Worm (Caenorhabditis elegans) whole organism, late embryonic: ENCODE measurements around the gene magi-1.

Source experiments
- C38D4.7 ChIP-seq: fragments of 200-800 bp; sonication (Bioruptor generic); optimal IDR thresholded peaks from 2 replicates; lab custom pipeline; 2018; ENCODE audit warnings: mild to moderate bottlenecking, missing genetic modification characterization, moderate library complexity, missing compliant biosample characterization
- K02D7.2 ChIP-seq: sonication (generic microtip); optimal IDR thresholded peaks from 2 replicates; lab custom pipeline; 2017; ENCODE audit warnings: mild to moderate bottlenecking, missing genetic modification characterization, missing compliant biosample characterization
- K09A11.1 ChIP-seq: sonication (generic microtip); optimal IDR thresholded peaks from 2 replicates; lab custom pipeline; 2017; ENCODE audit warnings: antibody characterized with exemption, mild to moderate bottlenecking, missing genetic modification characterization, missing compliant biosample characterization; ENCODE audit not compliant: insufficient read depth
- T23F11.4 ChIP-seq: fragments of 200-800 bp; sonication (Bioruptor generic); optimal IDR thresholded peaks from 2 replicates; lab custom pipeline; 2018; ENCODE audit warnings: mild to moderate bottlenecking, missing genetic modification characterization, missing compliant biosample characterization
- Y22D7AL.16 ChIP-seq: sonication (generic microtip); optimal IDR thresholded peaks from 2 replicates; lab custom pipeline; 2016; ENCODE audit warnings: missing genetic modification characterization, missing compliant biosample characterization
- ama-1 ChIP-seq: fragments of 150-350 bp; optimal IDR thresholded peaks from 2 replicates; lab custom pipeline; 2014
- ceh-18 ChIP-seq: sonication (generic microtip); optimal IDR thresholded peaks from 2 replicates; lab custom pipeline; 2016; ENCODE audit warnings: missing genetic modification characterization, missing compliant biosample characterization
- ceh-2 ChIP-seq: sonication (generic microtip); optimal IDR thresholded peaks from 2 replicates; lab custom pipeline; 2016; ENCODE audit warnings: missing genotype, missing genetic modification characterization, missing compliant biosample characterization
- ceh-22 ChIP-seq: sonication (generic microtip); optimal IDR thresholded peaks from 2 replicates; lab custom pipeline; 2017; ENCODE audit warnings: missing biosample characterization, missing genetic modification characterization
- ceh-30 ChIP-seq: fragments of 150-350 bp; optimal IDR thresholded peaks from 2 replicates; lab custom pipeline; 2014; ENCODE audit warnings: missing biosample characterization, missing genetic modification characterization
- ceh-31 ChIP-seq: sonication (generic microtip); optimal IDR thresholded peaks from 2 replicates; lab custom pipeline; 2016; ENCODE audit warnings: missing genetic modification characterization, missing compliant biosample characterization
- ceh-34 ChIP-seq: sonication (generic microtip); optimal IDR thresholded peaks from 2 replicates; lab custom pipeline; 2016; ENCODE audit warnings: mild to moderate bottlenecking, missing genetic modification characterization, missing compliant biosample characterization
- ceh-48 ChIP-seq: sonication (generic microtip); optimal IDR thresholded peaks from 2 replicates; lab custom pipeline; 2016; ENCODE audit warnings: missing genetic modification characterization, inconsistent platforms, missing compliant biosample characterization
- ceh-6 ChIP-seq: fragments of 200-800 bp; sonication (Bioruptor generic); optimal IDR thresholded peaks from 2 replicates; lab custom pipeline; 2018; ENCODE audit warnings: mild to moderate bottlenecking, missing genetic modification characterization, missing compliant biosample characterization
- dmd-4 ChIP-seq: sonication (generic microtip); optimal IDR thresholded peaks from 2 replicates; lab custom pipeline; 2016; ENCODE audit warnings: borderline replicate concordance, missing genetic modification characterization, missing compliant biosample characterization
- dve-1 ChIP-seq: sonication (generic microtip); optimal IDR thresholded peaks from 2 replicates; lab custom pipeline; 2017; ENCODE audit warnings: antibody characterized with exemption, mild to moderate bottlenecking, missing genetic modification characterization, missing compliant biosample characterization
- elt-2 ChIP-seq: sonication (generic microtip); optimal IDR thresholded peaks from 2 replicates; lab custom pipeline; 2016; ENCODE audit warnings: missing genetic modification reagents, missing genetic modification characterization, missing compliant biosample characterization
- elt-4 ChIP-seq: sonication (generic microtip); optimal IDR thresholded peaks from 2 replicates; lab custom pipeline; 2016; ENCODE audit warnings: missing genetic modification characterization, missing compliant biosample characterization
- ets-4 ChIP-seq: sonication (generic microtip); optimal IDR thresholded peaks from 2 replicates; lab custom pipeline; 2016; ENCODE audit warnings: missing genetic modification characterization, missing compliant biosample characterization
- eyg-1 ChIP-seq: sonication (generic microtip); optimal IDR thresholded peaks from 2 replicates; lab custom pipeline; 2016; ENCODE audit warnings: missing genotype, missing genetic modification characterization, missing compliant biosample characterization
- fkh-6 ChIP-seq: sonication (generic microtip); optimal IDR thresholded peaks from 2 replicates; lab custom pipeline; 2016; ENCODE audit warnings: missing genetic modification characterization, missing compliant biosample characterization
- gmeb-2 ChIP-seq: sonication (generic microtip); optimal IDR thresholded peaks from 2 replicates; lab custom pipeline; 2016; ENCODE audit warnings: missing genetic modification characterization, inconsistent platforms, missing compliant biosample characterization
- lim-6 ChIP-seq: sonication (generic microtip); optimal IDR thresholded peaks from 2 replicates; lab custom pipeline; 2016; ENCODE audit warnings: missing genetic modification characterization, missing compliant biosample characterization
- lin-11 ChIP-seq: fragments of 200-800 bp; sonication (Bioruptor generic); optimal IDR thresholded peaks from 2 replicates; lab custom pipeline; 2018; ENCODE audit warnings: mild to moderate bottlenecking, missing genetic modification characterization, missing compliant biosample characterization
- madf-2 ChIP-seq: sonication (generic microtip); optimal IDR thresholded peaks from 2 replicates; lab custom pipeline; 2017; ENCODE audit warnings: missing genetic modification characterization, missing compliant biosample characterization
- mec-3 ChIP-seq: sonication (generic microtip); optimal IDR thresholded peaks from 2 replicates; lab custom pipeline; 2016; ENCODE audit warnings: borderline replicate concordance, missing genetic modification characterization, missing compliant biosample characterization
- nfya-1 ChIP-seq: sonication (generic microtip); optimal IDR thresholded peaks from 2 replicates; lab custom pipeline; 2017; ENCODE audit warnings: missing genetic modification characterization, mild to moderate bottlenecking, missing compliant biosample characterization, antibody characterized with exemption, moderate library complexity
- nhr-11 ChIP-seq: fragments of 150-350 bp; optimal IDR thresholded peaks from 2 replicates; lab custom pipeline; 2014; ENCODE audit warnings: missing biosample characterization, missing genetic modification characterization
- nhr-232 ChIP-seq: sonication (generic microtip); optimal IDR thresholded peaks from 2 replicates; lab custom pipeline; 2016; ENCODE audit warnings: missing genetic modification characterization, missing compliant biosample characterization
- npax-4 ChIP-seq: sonication (generic microtip); optimal IDR thresholded peaks from 2 replicates; lab custom pipeline; 2016; ENCODE audit warnings: missing genetic modification characterization, missing compliant biosample characterization
- pag-3 ChIP-seq: sonication (generic microtip); optimal IDR thresholded peaks from 2 replicates; lab custom pipeline; 2016; ENCODE audit warnings: missing compliant biosample characterization, missing genetic modification characterization, borderline replicate concordance
- pha-4 ChIP-seq: fragments of 150-350 bp; optimal IDR thresholded peaks from 2 replicates; lab custom pipeline; 2018; ENCODE audit warnings: missing biosample characterization, missing genetic modification reagents, missing genetic modification characterization
- pqm-1 ChIP-seq: sonication (generic microtip); optimal IDR thresholded peaks from 2 replicates; lab custom pipeline; 2016; ENCODE audit warnings: missing genetic modification characterization, missing compliant biosample characterization
- pros-1 ChIP-seq: fragments of 150-350 bp; optimal IDR thresholded peaks from 2 replicates; lab custom pipeline; 2014; ENCODE audit warnings: missing biosample characterization, missing genetic modification reagents, missing genetic modification characterization
- rnt-1 ChIP-seq: sonication (generic microtip); optimal IDR thresholded peaks from 2 replicates; lab custom pipeline; 2016; ENCODE audit warnings: missing genetic modification characterization, missing compliant biosample characterization
- sdc-2 ChIP-seq: sonication (generic microtip); optimal IDR thresholded peaks from 2 replicates; lab custom pipeline; 2016; ENCODE audit warnings: missing genotype, missing genetic modification characterization, missing compliant biosample characterization
- sox-4 ChIP-seq: sonication (generic microtip); optimal IDR thresholded peaks from 2 replicates; lab custom pipeline; 2017; ENCODE audit warnings: mild to moderate bottlenecking, missing genetic modification characterization, inconsistent platforms, missing compliant biosample characterization
- syd-9 ChIP-seq: sonication (generic microtip); optimal IDR thresholded peaks from 2 replicates; lab custom pipeline; 2016; ENCODE audit warnings: mild to moderate bottlenecking, missing genetic modification characterization, moderate library complexity, missing compliant biosample characterization
- tbx-2 ChIP-seq: sonication (generic microtip); optimal IDR thresholded peaks from 2 replicates; lab custom pipeline; 2016; ENCODE audit warnings: missing genetic modification characterization, missing compliant biosample characterization
- tbx-7 ChIP-seq: sonication (generic microtip); optimal IDR thresholded peaks from 2 replicates; lab custom pipeline; 2016; ENCODE audit warnings: missing genotype, missing genetic modification characterization, missing compliant biosample characterization
- ttx-3 ChIP-seq: sonication (generic microtip); optimal IDR thresholded peaks from 2 replicates; lab custom pipeline; 2016; ENCODE audit warnings: missing genetic modification reagents, missing genetic modification characterization, missing compliant biosample characterization
- unc-3 ChIP-seq, 2 experiments: fragments of 200-800 bp in 1 of 2; sonication (Bioruptor generic) in 1 of 2; sonication (generic microtip) in 1 of 2; conservative IDR thresholded peaks in 1 of 2; optimal IDR thresholded peaks in 1 of 2; 2 replicates each; pipeline versions ENCODE4 v1.3.6 to Lab custom; 2016 to 2022; ENCODE audit warnings: missing compliant biosample characterization in 2 of 2, missing genetic modification characterization in 2 of 2, missing genetic modification reagents in 1 of 2
- unc-55 ChIP-seq: sonication (generic microtip); optimal IDR thresholded peaks from 2 replicates; lab custom pipeline; 2017; ENCODE audit warnings: missing biosample characterization, missing genetic modification reagents, missing genetic modification characterization
- unc-86 ChIP-seq: sonication (generic microtip); optimal IDR thresholded peaks from 2 replicates; lab custom pipeline; 2016; ENCODE audit warnings: missing genetic modification characterization, missing compliant biosample characterization
- zip-5 ChIP-seq: sonication (generic microtip); optimal IDR thresholded peaks from 2 replicates; lab custom pipeline; 2016; ENCODE audit warnings: missing genetic modification characterization, missing compliant biosample characterization
- ztf-16 ChIP-seq: sonication (generic microtip); optimal IDR thresholded peaks from 2 replicates; lab custom pipeline; 2017; ENCODE audit warnings: missing genetic modification characterization, missing compliant biosample characterization

Gene magi-1

DNA sequence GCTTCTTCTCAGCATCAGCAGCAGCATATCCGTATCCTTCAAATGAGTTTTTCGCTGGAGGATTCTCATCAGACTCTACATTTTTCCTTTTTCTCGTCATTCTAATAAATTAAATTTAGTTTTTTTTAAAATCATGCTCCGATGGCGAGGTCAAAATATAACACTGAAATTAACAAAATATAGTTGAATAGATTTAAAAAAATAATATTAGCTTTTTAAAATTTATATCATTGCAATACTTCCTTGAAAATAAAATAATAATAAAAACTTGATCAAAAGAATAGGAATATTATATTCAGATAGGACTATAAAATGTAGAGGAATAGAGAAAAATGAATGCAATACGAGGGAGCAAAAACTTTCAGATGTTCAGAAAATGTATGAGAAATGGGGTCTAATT lies 26.8 kb upstream of the magi-1 start, which contains the start of gene ZK792.5:
Gene ZK792.5, minus strand, starts transcription at position 101 of the 400 bp plus-strand sequence.
- TF ChIP-seq madf-2 (tag; lab: Kevin White, UChicago) (no peak), sdc-2 (tag; lab: Kevin White, UChicago) (no peak), unc-55 (GFP tag; lab: Kevin White, UChicago) (no peak), ceh-30 (tag; lab: Kevin White, UChicago) (no peak), ceh-31 (no peak), ceh-2 (tag; lab: Kevin White, UChicago) (no peak), pha-4 (no peak), eyg-1 (no peak), lin-11 (tag; lab: Kevin White, UChicago) (no peak), lim-6 (no peak), ets-4 (tag; lab: Kevin White, UChicago) (no peak), ama-1 (lab: Kevin White, UChicago) (no peak), pqm-1 (no peak), unc-3 (GFP tag; conservative IDR thresholded peaks at IDR 0.05; lab: Robert Waterston, UW) (no peak), unc-3 (tag; optimal IDR thresholded peaks at IDR 0.05; lab: Kevin White, UChicago) (no peak), tbx-2 (tag; lab: Kevin White, UChicago) (no peak), ceh-34 (no peak), nhr-11 (tag; lab: Kevin White, UChicago) (no peak), K02D7.2 (tag; lab: Kevin White, UChicago) (no peak)

DNA sequence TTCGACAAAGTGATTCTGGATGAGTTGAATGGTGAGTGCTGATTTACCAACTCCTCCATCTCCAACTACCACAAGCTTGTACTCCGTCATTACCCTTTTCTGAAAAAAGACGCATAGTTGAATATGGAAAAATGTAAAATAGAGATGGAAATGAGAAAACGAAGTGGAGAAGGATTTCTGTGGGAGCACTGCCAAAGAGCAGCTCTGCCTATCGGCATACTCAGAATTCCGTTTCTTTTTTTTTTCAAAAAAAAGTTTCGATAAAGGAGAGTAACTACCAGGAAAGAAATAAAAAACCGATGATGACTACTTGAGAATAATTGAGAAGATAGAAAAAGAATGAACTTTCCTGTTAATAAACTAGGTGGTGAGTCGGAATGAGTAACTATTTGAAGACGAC lies 23.9 kb upstream of the magi-1 start, which contains the start of gene let-60:
Gene let-60, minus strand, starts transcription at position 101 of the 400 bp plus-strand sequence.
- TF ChIP-seq lim-6 (no peak), elt-2 (tag; lab: Kevin White, UChicago) (no peak), Y22D7AL.16 (tag; lab: Kevin White, UChicago) (no peak), tbx-7 (no peak), syd-9 (tag; lab: Kevin White, UChicago) (no peak), K02D7.2 (tag; lab: Kevin White, UChicago) (no peak), rnt-1 (tag; lab: Kevin White, UChicago) (no peak), pqm-1 (no peak), ttx-3 (no peak), sox-4 (tag; lab: Kevin White, UChicago) (no peak)

DNA sequence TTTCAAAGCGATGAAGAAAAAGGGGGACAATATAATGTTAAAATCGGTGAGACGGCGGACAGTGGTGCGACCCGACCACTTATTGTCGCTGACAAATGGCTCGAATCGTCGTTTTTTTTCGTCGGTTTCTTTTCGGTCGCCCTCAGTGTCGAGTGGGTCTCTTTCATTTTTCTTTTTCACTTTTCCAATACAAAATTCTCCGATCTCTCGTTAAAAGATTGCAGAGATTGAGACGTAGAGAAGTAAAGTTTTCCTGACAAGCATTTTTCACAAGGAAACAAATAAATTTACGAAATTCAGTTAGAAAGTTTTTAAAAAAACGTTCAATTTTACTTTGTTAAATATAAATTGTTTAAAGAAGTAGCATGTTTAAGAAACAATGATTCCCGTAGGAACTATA lies 23.3 kb upstream of the magi-1 start:
- no peak for TF ChIP-seq K09A11.1
- TF ChIP-seq ama-1 (lab: Kevin White, UChicago) = no peak
- TF ChIP-seq rnt-1 (tag; lab: Kevin White, UChicago) = no peak
- no peak for TF ChIP-seq C38D4.7 (GFP tag; lab: Kevin White, UChicago)
- TF ChIP-seq gmeb-2 (tag; lab: Kevin White, UChicago) = no peak
- TF ChIP-seq ceh-22 = no peak
- TF ChIP-seq pag-3 (tag; lab: Kevin White, UChicago) = no peak
- no peak for TF ChIP-seq ceh-6

DNA sequence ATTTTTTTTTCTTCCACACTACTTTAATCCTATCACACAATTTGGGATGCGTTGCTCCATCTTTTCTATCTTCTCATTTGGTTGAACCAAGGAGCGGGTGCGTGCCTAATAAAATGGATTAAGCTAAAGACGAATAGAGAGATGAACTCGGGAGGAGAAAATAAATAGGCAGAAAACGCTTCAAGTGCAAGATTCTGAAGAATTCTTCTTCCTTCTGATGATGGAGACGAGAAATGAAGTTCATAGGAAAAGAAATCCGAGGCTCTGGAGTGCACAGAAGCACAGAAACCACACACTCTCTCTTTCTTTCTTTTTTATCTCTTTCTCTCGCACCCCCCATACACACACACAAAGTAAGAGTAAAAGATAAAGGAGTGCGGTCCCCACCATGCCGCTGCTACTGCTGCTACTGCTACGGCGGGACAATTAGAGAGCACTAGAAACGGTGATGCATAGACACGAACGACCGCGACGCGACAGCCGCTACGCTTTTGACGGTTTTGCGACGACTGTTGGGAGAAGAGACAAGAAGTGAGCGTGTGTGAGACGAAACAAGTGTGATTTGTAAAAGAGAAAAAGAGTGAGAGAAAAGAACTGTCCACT lies 22.7 kb upstream of the magi-1 start:
- TF ChIP-seq ceh-6 (no peak), ceh-31 (peak; percentile 82), tbx-7 (peak; percentile 1), rnt-1 (tag; lab: Kevin White, UChicago) (peak; percentile 81), madf-2 (tag; lab: Kevin White, UChicago) (peak; percentile 29), pros-1 (tag; lab: Kevin White, UChicago) (no peak), mec-3 (tag; lab: Kevin White, UChicago) (no peak), sox-4 (tag; lab: Kevin White, UChicago) (no peak), nfya-1 (tag; lab: Kevin White, UChicago) (peak; percentile 81), ceh-34 (peak; percentile 69), zip-5 (tag; lab: Kevin White, UChicago) (no peak), tbx-2 (tag; lab: Kevin White, UChicago) (peak; percentile 76), ceh-18 (tag; lab: Kevin White, UChicago) (peak; percentile 88), unc-86 (tag; lab: Kevin White, UChicago) (no peak), dve-1 (tag; lab: Kevin White, UChicago) (peak; percentile 72), elt-4 (tag; lab: Kevin White, UChicago) (no peak), fkh-6 (tag; lab: Kevin White, UChicago) (no peak), ceh-48 (tag; lab: Kevin White, UChicago) (no peak), ceh-2 (tag; lab: Kevin White, UChicago) (peak; percentile 11), npax-4 (tag; lab: Kevin White, UChicago) (no peak), nhr-232 (tag; lab: Kevin White, UChicago) (no peak), sdc-2 (tag; lab: Kevin White, UChicago) (no peak), T23F11.4 (GFP tag; lab: Kevin White, UChicago) (no peak), dmd-4 (tag; lab: Kevin White, UChicago) (no peak), ztf-16 (peak; percentile 46), C38D4.7 (GFP tag; lab: Kevin White, UChicago) (no peak)
